Worm (Caenorhabditis elegans) whole organism, dauer: ENCODE data around the gene C16B8.4.

Experiments used
- unc-62 ChIP-seq: sonication (generic microtip); optimal IDR thresholded peaks from 2 replicates; lab custom pipeline; 2017; ENCODE audit warnings: missing biosample characterization, missing genetic modification reagents, missing genetic modification characterization

C16B8.4 gene

ce11 chrX:3990495-3990894 is 17.1 kb upstream of the C16B8.4 start:
- TF ChIP-seq unc-62 (GFP tag; lab: Kevin White, UChicago), result no peak

ce11 chrX:3988575-3988974 is 15.1 kb upstream of the C16B8.4 start:
- no peak for TF ChIP-seq unc-62 (GFP tag; lab: Kevin White, UChicago)

- no peak for TF ChIP-seq unc-62 (GFP tag; lab: Kevin White, UChicago)
Observed at ce11 chrX:3982370-3982769, 8.9 kb upstream of the C16B8.4 start.

DNA sequence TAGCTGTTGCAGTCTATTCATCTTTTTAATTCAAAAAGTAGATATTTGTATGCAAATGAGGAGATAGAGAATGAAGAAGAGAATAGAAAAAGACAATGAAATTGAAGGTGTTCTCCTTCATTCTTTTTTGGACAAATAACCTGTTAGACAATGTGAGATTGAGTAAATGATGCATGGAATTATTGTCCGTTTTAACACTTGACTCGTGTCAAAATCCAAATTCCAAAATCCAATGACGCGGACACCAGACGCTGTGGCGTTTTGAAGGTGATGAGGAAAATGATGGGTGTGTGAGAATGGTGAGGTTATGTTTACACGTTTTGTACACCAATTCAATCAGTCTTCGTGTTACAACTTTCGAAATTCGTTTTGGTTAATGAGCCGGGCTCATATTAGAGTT is 5.7 kb upstream of the C16B8.4 start:
- TF ChIP-seq unc-62 (GFP tag; lab: Kevin White, UChicago), result no peak

DNA sequence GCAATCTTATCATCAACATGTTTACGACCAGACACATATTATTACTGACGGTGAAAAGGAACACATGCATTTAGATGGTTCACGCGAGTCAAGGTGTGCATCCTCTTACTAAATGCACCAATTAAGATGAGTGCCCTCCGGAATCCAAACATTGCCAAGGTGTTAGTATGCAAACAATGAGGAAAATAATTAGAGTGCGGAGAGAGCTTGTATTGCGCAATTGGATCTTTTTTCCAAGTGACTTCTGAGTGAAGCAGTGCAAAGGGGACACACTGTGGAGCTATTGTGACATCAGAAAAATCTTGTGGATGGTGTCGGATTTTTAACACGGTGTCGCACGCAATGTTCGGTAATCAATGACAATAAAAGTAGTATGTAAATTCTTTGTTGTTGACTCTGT is 3.8 kb upstream of the C16B8.4 start:
- TF ChIP-seq unc-62 (GFP tag; lab: Kevin White, UChicago), result no peak

- TF ChIP-seq unc-62 (GFP tag; lab: Kevin White, UChicago), result no peak
Observed at ce11 chrX:3976755-3977154, 3.3 kb upstream of the C16B8.4 start.

DNA sequence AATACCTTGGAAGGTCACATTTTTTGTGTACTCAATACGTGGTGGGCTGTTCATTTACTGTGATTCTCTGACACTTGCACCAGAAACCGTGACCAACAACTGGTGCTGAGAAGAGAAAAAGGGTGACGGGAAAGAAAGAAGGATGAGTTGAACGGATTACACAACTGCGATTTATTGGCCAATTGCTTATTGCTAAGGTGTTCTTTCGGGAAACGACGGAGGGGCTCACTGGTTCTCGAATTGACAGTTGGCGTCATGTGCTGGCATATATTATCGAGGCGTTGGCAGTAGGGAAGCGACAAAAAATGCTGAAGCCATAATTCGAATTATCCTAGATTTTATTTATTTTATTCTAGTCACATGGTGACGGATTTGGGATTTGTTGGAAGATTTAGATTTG is 726 bp upstream of the C16B8.4 start:
- TF ChIP-seq unc-62 (GFP tag; lab: Kevin White, UChicago), result no peak

ce11 chrX:3970786-3971185 is 2.6 kb downstream of the C16B8.4 start:
- no peak for TF ChIP-seq unc-62 (GFP tag; lab: Kevin White, UChicago)

DNA sequence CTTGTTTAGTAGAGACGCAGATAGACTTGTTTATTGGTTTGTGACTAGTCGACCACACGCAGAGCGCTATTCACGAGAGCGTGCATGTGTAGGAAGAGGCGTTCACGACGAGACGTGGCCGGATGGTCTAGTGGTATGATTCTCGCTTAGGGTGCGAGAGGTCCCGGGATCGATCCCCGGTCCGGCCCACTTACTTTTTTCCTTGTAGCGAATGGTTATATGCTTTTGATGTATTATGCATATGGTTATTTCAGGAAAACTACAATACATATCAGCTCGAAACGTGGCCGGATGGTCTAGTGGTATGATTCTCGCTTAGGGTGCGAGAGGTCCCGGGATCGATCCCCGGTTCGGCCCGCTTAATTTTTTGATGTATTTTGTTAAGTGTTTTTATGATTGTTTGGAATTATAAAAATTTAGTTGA is 3.4 kb downstream of the C16B8.4 start:
- TF ChIP-seq unc-62 (GFP tag; lab: Kevin White, UChicago), result no peak

DNA sequence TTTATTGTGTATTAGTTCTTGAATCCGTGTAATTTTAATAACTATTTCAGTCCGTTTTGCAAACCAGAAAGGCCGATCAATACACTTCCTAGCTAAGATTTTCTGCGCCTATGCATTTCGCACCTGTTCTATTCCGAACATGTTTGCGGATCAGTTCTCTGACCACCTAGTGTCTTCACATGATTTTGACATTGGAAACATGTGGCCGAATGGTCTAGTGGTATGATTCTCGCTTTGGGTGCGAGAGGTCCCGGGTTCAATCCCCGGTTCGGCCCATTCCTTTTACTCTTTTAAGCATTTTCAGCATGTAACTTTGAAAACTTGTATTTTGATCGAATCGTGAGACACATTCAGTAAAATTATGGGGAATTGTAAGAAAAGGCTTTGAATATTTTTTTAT is 4.1 kb downstream of the C16B8.4 start:
- no peak for TF ChIP-seq unc-62 (GFP tag; lab: Kevin White, UChicago)

- TF ChIP-seq unc-62 (GFP tag; lab: Kevin White, UChicago), result no peak
Observed at ce11 chrX:3968209-3968960, 5.0 kb downstream of the C16B8.4 start, which contains the start of gene C16B8.3. Gene C16B8.3, minus strand, starts transcription at chrX:3968634.

ce11 chrX:3966332-3966731 is 7.1 kb downstream of the C16B8.4 start, which contains the start of gene C16B8.2:
Gene C16B8.2, minus strand, starts transcription at chrX:3966432.
- TF ChIP-seq unc-62 (GFP tag; lab: Kevin White, UChicago), result no peak

- TF ChIP-seq unc-62 (GFP tag; lab: Kevin White, UChicago), result no peak
Observed at ce11 chrX:3960345-3960744, 13.1 kb downstream of the C16B8.4 start.

- TF ChIP-seq unc-62 (GFP tag; lab: Kevin White, UChicago), result no peak
Observed at ce11 chrX:3959221-3959620, 14.2 kb downstream of the C16B8.4 start.

DNA sequence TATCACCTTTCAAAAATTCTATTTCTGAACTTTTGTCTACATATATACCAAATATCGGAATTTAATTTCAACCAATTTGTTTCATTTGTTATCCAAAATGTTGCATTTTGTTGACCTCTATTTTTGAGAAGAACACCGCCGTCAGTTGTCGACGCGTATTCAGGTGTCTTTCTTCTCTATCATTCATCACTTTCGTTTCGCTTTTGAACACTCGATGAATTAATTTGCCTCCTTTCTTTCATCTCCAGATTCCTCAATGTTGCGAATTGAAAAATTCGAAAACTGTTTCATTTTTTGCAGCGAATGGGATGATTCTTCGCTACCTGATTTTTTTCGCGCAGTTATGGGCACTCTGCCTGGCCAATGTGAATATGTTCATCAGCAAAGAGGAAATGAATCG is 15.2 kb downstream of the C16B8.4 start, which contains the start of gene lin-18:
Gene lin-18 (plus strand): TSS at position 301 of the 400 bp plus-strand sequence.
- TF ChIP-seq unc-62 (GFP tag; lab: Kevin White, UChicago), result no peak

DNA sequence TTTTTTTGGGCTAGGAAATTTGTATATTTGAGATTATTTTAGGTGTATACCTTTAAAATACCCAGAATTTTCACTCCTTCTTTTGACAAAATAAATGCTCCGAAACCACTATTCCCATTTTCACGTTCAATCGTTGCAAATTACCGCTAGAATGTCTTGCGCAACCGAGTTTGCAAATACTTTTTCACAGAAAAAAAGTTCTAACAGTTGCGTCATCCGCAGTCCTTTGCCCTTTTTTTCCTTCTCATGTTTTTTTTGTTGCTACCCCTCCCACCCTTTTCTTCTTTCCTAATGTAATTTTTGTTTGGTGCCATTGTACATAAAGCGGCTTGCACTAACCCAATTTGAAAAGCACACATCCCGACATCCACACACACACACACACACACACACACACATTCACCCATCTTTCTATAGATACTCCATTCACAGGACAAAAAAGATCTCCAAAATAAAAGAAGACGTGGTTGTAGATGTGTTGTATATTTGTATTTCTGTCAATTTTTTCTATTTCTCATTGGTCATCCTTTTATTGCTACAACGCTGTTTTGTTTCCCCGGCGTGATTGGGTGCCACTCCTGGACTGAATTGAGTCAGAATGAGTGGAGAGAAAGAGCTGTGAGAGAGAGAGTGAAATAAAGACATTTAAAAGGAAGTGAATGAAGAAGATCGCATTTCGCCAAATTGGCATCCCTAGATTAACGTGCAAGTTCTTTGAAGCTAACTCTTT is 15.8 kb downstream of the C16B8.4 start:
- no peak for TF ChIP-seq unc-62 (GFP tag; lab: Kevin White, UChicago)

- TF ChIP-seq unc-62 (GFP tag; lab: Kevin White, UChicago), result no peak
Observed at ce11 chrX:3952737-3953136, 20.7 kb downstream of the C16B8.4 start.
